Fruit fly (Drosophila melanogaster) whole organism, adult: ENCODE data around the gene TH1.

ENCODE experiments used
- CG11617 ChIP-seq: fragments of 200-800 bp; sonication (Bioruptor generic); optimal IDR thresholded peaks from 2 replicates; lab custom pipeline; 2017; ENCODE audit warnings: mild to moderate bottlenecking, missing biosample characterization, missing genetic modification reagents, missing genetic modification characterization
- CG12768 ChIP-seq: fragments of 200-800 bp; sonication (Bioruptor generic); optimal IDR thresholded peaks from 2 replicates; lab custom pipeline; 2017; ENCODE audit warnings: missing biosample characterization, missing genetic modification characterization, mild to moderate bottlenecking, moderate library complexity, missing genetic modification reagents
- CG14711 ChIP-seq: fragments of 200-800 bp; sonication (Bioruptor generic); optimal IDR thresholded peaks from 2 replicates; lab custom pipeline; 2018; ENCODE audit warnings: missing biosample characterization, mild to moderate bottlenecking, missing genetic modification characterization, moderate library complexity
- CG1620 ChIP-seq: fragments of 200-800 bp; sonication (Bioruptor generic); optimal IDR thresholded peaks from 2 replicates; lab custom pipeline; 2016; ENCODE audit warnings: missing biosample characterization, missing genetic modification characterization
- CG33017 ChIP-seq: fragments of 200-800 bp; sonication (Bioruptor generic); optimal IDR thresholded peaks from 2 replicates; lab custom pipeline; 2018; ENCODE audit warnings: missing biosample characterization, mild to moderate bottlenecking, missing genetic modification characterization, moderate library complexity
- CG5204 ChIP-seq: fragments of 200-800 bp; sonication (Bioruptor generic); optimal IDR thresholded peaks from 2 replicates; lab custom pipeline; 2016; ENCODE audit warnings: missing biosample characterization, missing genetic modification characterization
- CG7045 ChIP-seq: fragments of 200-800 bp; sonication (Bioruptor generic); optimal IDR thresholded peaks from 2 replicates; lab custom pipeline; 2017; ENCODE audit warnings: missing biosample characterization, mild to moderate bottlenecking, missing genetic modification characterization
- CG7101 ChIP-seq: fragments of 200-800 bp; sonication (Bioruptor generic); optimal IDR thresholded peaks from 2 replicates; lab custom pipeline; 2018; ENCODE audit warnings: missing biosample characterization, mild to moderate bottlenecking, missing genetic modification characterization, moderate library complexity
- Clk ChIP-seq: fragments of 200-800 bp; sonication (Bioruptor generic); optimal IDR thresholded peaks from 2 replicates; lab custom pipeline; 2017; ENCODE audit warnings: missing biosample characterization, missing genetic modification characterization
- Crg-1 ChIP-seq: fragments of 200-800 bp; sonication (Bioruptor generic); optimal IDR thresholded peaks from 2 replicates; lab custom pipeline; 2016; ENCODE audit warnings: missing biosample characterization, missing genetic modification characterization
- Hr96 ChIP-seq: fragments of 200-800 bp; sonication (Bioruptor generic); optimal IDR thresholded peaks from 2 replicates; lab custom pipeline; 2016; ENCODE audit warnings: missing biosample characterization, missing genetic modification characterization
- Mnt ChIP-seq: fragments of 200-800 bp; sonication (Bioruptor generic); optimal IDR thresholded peaks from 2 replicates; lab custom pipeline; 2016; ENCODE audit warnings: missing biosample characterization, mild to moderate bottlenecking, missing genetic modification characterization
- bab1 ChIP-seq: fragments of 200-800 bp; sonication (Bioruptor generic); optimal IDR thresholded peaks from 3 replicates; lab custom pipeline; 2019; ENCODE audit warnings: missing biosample characterization, mild to moderate bottlenecking, missing genetic modification characterization, moderate library complexity
- cic ChIP-seq: fragments of 200-800 bp; sonication (Bioruptor generic); optimal IDR thresholded peaks from 2 replicates; lab custom pipeline; 2017; ENCODE audit warnings: missing biosample characterization, mild to moderate bottlenecking, missing genetic modification characterization, moderate library complexity
- cnc ChIP-seq, 2 experiments: fragments of >200 bp; optimal IDR thresholded peaks; 2 replicates each; lab custom pipeline; 2017
- kay ChIP-seq: fragments of 200-800 bp; sonication (Bioruptor generic); peaks from one replicate; lab custom pipeline; 2016; ENCODE audit warnings: missing biosample characterization, missing genetic modification characterization, borderline replicate concordance
- ovo ChIP-seq: fragments of 200-800 bp; sonication (Bioruptor generic); optimal IDR thresholded peaks from 2 replicates; lab custom pipeline; 2016; ENCODE audit warnings: missing biosample characterization, missing genetic modification characterization
- pad ChIP-seq: fragments of 200-800 bp; sonication (Bioruptor generic); optimal IDR thresholded peaks from 3 replicates; lab custom pipeline; 2017; ENCODE audit warnings: missing biosample characterization, missing genetic modification characterization, mild to moderate bottlenecking, moderate library complexity, missing genetic modification reagents
- tj ChIP-seq: fragments of 200-800 bp; sonication (Bioruptor generic); optimal IDR thresholded peaks from 3 replicates; lab custom pipeline; 2017; ENCODE audit warnings: missing biosample characterization, mild to moderate bottlenecking, missing genetic modification characterization, moderate library complexity
- toe ChIP-seq: fragments of 200-800 bp; sonication (Bioruptor generic); optimal IDR thresholded peaks from 2 replicates; lab custom pipeline; 2016; ENCODE audit warnings: missing biosample characterization, missing genetic modification characterization

Gene TH1

DNA sequence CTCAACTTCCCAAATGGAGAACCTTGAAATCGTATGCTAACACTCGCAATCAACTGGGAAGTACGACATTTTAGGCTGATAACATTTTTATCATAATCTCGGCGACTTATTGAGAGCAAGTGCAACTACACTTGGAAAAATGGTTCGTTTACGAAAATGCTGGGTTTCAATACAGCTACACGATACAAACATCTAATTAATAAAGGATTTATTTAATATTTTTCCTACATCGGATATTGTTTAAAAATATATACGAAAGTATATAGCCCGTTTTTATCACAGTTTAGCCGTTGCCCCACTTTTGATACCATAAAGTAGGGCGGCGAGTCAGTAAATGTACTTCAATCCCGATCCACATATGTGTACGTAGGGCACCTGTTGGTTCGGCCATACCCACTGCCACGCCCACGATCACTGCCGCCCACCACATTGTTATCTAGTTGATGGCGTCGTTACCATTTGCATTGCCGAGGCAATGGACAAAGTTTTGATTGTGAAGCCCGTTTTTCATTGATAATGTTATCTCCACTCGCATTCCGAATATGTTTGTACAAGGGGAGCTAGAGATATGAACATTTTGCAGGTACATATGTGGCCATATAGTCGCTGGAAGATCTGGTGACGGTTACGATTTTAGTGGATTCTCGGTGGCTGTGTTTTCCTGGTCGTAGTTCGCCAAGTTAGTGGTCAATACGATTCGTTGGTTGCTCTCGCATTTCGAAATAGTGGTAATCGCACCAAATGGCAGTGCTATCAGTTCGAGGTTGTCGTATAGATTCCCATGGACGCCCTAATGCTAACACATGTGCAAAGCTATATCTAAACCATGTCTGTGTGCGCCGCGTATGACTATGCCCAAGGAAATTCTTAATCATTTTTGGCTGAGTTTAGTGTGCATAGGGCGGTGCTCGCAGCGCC, 23.5 kb upstream of the TH1 start, which contains the start of gene Traf-like:
Gene Traf-like (plus strand): TSS at position 596 of the 918 bp plus-strand sequence.
- TF ChIP-seq toe (GFP tag; lab: Kevin White, UChicago) (no peak), Mnt (GFP tag; lab: Kevin White, UChicago) (peak; percentile 22), CG5204 (GFP tag; lab: Kevin White, UChicago) (no peak), ovo (GFP tag; lab: Kevin White, UChicago) (no peak), CG7101 (no peak), cic (GFP tag; lab: Kevin White, UChicago) (peak; percentile 38), kay (GFP tag; lab: Kevin White, UChicago) (peak; percentile 55)

DNA sequence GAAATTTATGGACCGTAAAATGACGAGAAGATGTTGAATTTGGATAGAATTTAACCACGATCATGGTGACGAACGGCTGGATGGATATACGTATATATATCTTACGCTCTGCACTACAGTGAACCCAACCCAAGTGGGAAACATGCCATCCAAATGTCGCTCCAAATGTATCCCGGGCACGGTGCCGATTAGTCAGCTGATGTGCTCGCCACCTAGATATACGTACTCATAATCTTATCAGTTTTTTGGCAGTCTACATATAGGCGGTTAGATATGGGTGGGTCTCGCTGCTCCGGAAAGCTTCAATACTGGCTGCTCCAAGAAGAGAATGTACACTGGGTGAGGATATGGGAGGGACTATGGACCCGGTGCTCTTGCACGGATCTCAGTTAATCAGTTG, 14.8 kb upstream of the TH1 start:
- TF ChIP-seq cnc (optimal IDR thresholded peaks at IDR 0.05; lab: Kevin White, UChicago) (no peak), CG12768 (GFP tag; lab: Kevin White, UChicago) (no peak), bab1 (GFP tag; lab: Kevin White, UChicago) (no peak), tj (GFP tag; lab: Kevin White, UChicago) (no peak), CG7045 (GFP tag; lab: Kevin White, UChicago) (no peak), CG7101 (no peak), kay (GFP tag; lab: Kevin White, UChicago) (no peak), CG1620 (GFP tag; lab: Kevin White, UChicago) (no peak), CG33017 (tag; lab: Kevin White, UChicago) (no peak), Hr96 (GFP tag; lab: Kevin White, UChicago) (no peak), CG14711 (tag; lab: Kevin White, UChicago) (no peak), CG5204 (GFP tag; lab: Kevin White, UChicago) (no peak), ovo (GFP tag; lab: Kevin White, UChicago) (no peak), Mnt (GFP tag; lab: Kevin White, UChicago) (no peak), CG11617 (GFP tag; lab: Kevin White, UChicago) (no peak)

DNA sequence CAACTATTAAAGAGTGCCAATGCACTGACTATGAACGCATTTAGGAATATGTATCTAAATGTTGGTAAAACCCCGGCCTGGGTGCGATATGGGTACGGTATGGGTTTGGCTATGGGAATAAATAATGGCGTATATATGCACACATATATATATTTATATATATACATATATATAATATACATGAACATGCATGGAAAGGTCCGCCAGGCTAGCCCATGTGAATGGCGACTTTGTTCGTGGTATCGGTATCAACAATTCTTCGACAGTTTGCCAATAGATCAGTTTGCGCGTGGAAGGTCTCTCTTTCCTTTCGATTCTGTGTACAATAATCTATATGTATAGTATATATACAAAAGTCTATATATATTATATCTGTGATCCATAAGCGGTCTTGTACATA, 14.0 kb upstream of the TH1 start, which contains the start of gene CG4301:
Gene CG4301 (plus strand): TSS at position 301 of the 400 bp plus-strand sequence.
- no peak for TF ChIP-seq CG7101

DNA sequence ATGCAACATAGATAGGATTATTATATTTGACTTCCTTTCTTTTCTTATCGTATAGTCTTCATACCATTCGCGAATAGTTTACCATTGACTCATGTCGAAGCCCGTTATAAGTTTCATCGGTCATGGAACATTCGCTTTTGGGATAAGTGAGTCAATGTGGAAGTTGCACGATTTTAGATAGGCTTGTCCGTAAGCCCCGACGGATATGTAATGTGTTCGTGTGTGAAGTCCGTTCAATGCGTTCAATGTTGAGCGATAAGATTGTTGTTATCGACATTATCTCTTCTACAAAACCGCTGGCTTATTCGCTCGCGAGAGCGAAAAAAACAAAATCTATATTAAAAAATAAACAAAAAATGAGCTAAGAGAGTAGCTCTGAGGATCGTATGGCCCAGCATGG, 13.6 kb upstream of the TH1 start, which contains the start of gene CG9981:
Gene CG9981 (minus strand): TSS at position 320 of the 400 bp plus-strand sequence.
- TF ChIP-seq CG7045 (GFP tag; lab: Kevin White, UChicago) (no peak), Hr96 (GFP tag; lab: Kevin White, UChicago) (no peak), cnc (optimal IDR thresholded peaks at IDR 0.05; lab: Kevin White, UChicago) (no peak), Crg-1 (no peak)

DNA sequence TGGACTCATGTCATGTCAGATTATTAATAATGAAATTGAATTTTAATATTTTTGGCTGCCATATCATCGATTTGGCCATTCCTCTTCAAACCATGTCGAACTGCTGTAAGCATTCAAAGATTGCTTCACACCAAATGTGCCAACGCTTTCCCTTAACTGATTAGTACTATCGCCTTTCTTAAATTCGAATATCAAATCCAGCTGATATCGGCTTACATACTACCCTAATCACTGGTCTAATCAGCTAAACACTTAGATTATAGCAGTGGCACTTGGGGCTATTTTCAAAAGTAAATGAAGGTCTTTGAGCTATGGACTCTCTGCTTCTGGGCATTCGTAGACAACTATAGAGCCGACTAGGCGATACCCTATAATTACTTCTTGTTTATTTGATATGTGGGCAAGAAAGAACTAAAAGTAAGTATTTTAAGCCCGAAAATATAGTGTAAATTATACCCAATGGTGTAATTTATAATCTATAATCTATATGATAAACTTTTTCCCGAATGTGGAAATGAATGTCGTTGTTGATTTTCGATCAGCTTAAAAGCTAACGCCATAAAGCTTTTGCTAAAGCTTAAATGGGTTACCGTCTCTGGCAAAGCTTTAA, 12.7 kb upstream of the TH1 start:
- peak; percentile 72 for TF ChIP-seq CG7101
- TF ChIP-seq pad (GFP tag; lab: Kevin White, UChicago), result peak; percentile 11
- TF ChIP-seq Crg-1, result no peak
- TF ChIP-seq CG14711 (tag; lab: Kevin White, UChicago), result peak; percentile 82
- TF ChIP-seq CG1620 (GFP tag; lab: Kevin White, UChicago), result no peak
- TF ChIP-seq CG5204 (GFP tag; lab: Kevin White, UChicago), result no peak
- peak; percentile 39 for TF ChIP-seq CG12768 (GFP tag; lab: Kevin White, UChicago)
- TF ChIP-seq CG11617 (GFP tag; lab: Kevin White, UChicago), result peak; percentile 35
- TF ChIP-seq CG7045 (GFP tag; lab: Kevin White, UChicago), result peak; percentile 30
- peak; percentile 3 for TF ChIP-seq Hr96 (GFP tag; lab: Kevin White, UChicago)
- peak; percentile 81 for TF ChIP-seq bab1 (GFP tag; lab: Kevin White, UChicago)
- no peak for TF ChIP-seq kay (GFP tag; lab: Kevin White, UChicago)
- TF ChIP-seq toe (GFP tag; lab: Kevin White, UChicago), result no peak
- no peak for TF ChIP-seq ovo (GFP tag; lab: Kevin White, UChicago)
- no peak for TF ChIP-seq tj (GFP tag; lab: Kevin White, UChicago)
- TF ChIP-seq CG33017 (tag; lab: Kevin White, UChicago), result peak; percentile 78
- TF ChIP-seq Mnt (GFP tag; lab: Kevin White, UChicago), result no peak
- TF ChIP-seq cic (GFP tag; lab: Kevin White, UChicago), result no peak
- no peak for TF ChIP-seq Clk

DNA sequence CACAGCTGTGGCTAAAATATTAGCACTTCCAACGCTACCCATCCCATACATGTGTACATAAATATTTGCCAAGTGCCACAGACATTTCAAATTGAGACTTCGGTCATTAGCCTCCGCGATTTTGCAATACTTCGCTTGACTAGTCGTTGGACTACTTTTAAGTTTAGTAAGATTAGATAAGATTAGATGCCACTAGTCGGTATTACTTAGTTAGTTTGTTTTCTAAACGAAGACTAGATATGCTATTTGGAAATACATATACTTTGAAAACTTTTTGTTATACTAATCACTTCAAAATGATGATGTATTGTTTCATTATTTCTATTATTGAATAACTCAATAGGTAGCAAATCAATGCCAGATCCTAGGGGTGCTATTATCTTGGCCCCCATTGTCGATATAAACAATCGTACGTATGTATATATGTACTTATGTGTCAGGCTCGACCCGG, 5.3 kb downstream of the TH1 start:
- TF ChIP-seq ovo (GFP tag; lab: Kevin White, UChicago) (no peak), tj (GFP tag; lab: Kevin White, UChicago) (peak; percentile 8), CG7101 (peak; percentile 36), CG1620 (GFP tag; lab: Kevin White, UChicago) (no peak), CG14711 (tag; lab: Kevin White, UChicago) (peak; percentile 25), kay (GFP tag; lab: Kevin White, UChicago) (no peak), CG11617 (GFP tag; lab: Kevin White, UChicago) (peak; percentile 22), Hr96 (GFP tag; lab: Kevin White, UChicago) (no peak), CG12768 (GFP tag; lab: Kevin White, UChicago) (peak; percentile 53), pad (GFP tag; lab: Kevin White, UChicago) (peak; percentile 8), Crg-1 (no peak)
